Worm (Caenorhabditis elegans) whole organism, late embryonic: ENCODE measurements around the gene tag-124.

Experiments used
- C08G9.2 ChIP-seq: sonication (generic microtip); optimal IDR thresholded peaks from 2 replicates; lab custom pipeline; 2016; ENCODE audit warnings: mild to moderate bottlenecking, missing genetic modification characterization, moderate library complexity, missing compliant biosample characterization
- K09A11.1 ChIP-seq: sonication (generic microtip); optimal IDR thresholded peaks from 2 replicates; lab custom pipeline; 2017; ENCODE audit warnings: antibody characterized with exemption, mild to moderate bottlenecking, missing genetic modification characterization, missing compliant biosample characterization; ENCODE audit not compliant: insufficient read depth
- T23F11.4 ChIP-seq: fragments of 200-800 bp; sonication (Bioruptor generic); optimal IDR thresholded peaks from 2 replicates; lab custom pipeline; 2018; ENCODE audit warnings: mild to moderate bottlenecking, missing genetic modification characterization, missing compliant biosample characterization
- Y22D7AL.16 ChIP-seq: sonication (generic microtip); optimal IDR thresholded peaks from 2 replicates; lab custom pipeline; 2016; ENCODE audit warnings: missing genetic modification characterization, missing compliant biosample characterization
- ahr-1 ChIP-seq: sonication (generic microtip); optimal IDR thresholded peaks from 2 replicates; lab custom pipeline; 2016; ENCODE audit warnings: missing genetic modification characterization, missing compliant biosample characterization
- ama-1 ChIP-seq: fragments of 150-350 bp; optimal IDR thresholded peaks from 2 replicates; lab custom pipeline; 2014
- ceh-18 ChIP-seq: sonication (generic microtip); optimal IDR thresholded peaks from 2 replicates; lab custom pipeline; 2016; ENCODE audit warnings: missing genetic modification characterization, missing compliant biosample characterization
- ceh-22 ChIP-seq: sonication (generic microtip); optimal IDR thresholded peaks from 2 replicates; lab custom pipeline; 2017; ENCODE audit warnings: missing biosample characterization, missing genetic modification characterization
- ceh-24 ChIP-seq: sonication (generic microtip); optimal IDR thresholded peaks from 2 replicates; lab custom pipeline; 2016; ENCODE audit warnings: mild to moderate bottlenecking, missing genetic modification characterization, missing compliant biosample characterization
- ceh-30 ChIP-seq: fragments of 150-350 bp; optimal IDR thresholded peaks from 2 replicates; lab custom pipeline; 2014; ENCODE audit warnings: missing biosample characterization, missing genetic modification characterization
- ceh-31 ChIP-seq: sonication (generic microtip); optimal IDR thresholded peaks from 2 replicates; lab custom pipeline; 2016; ENCODE audit warnings: missing genetic modification characterization, missing compliant biosample characterization
- ceh-34 ChIP-seq: sonication (generic microtip); optimal IDR thresholded peaks from 2 replicates; lab custom pipeline; 2016; ENCODE audit warnings: mild to moderate bottlenecking, missing genetic modification characterization, missing compliant biosample characterization
- ceh-9 ChIP-seq: sonication (generic microtip); optimal IDR thresholded peaks from 2 replicates; lab custom pipeline; 2016; ENCODE audit warnings: mild to moderate bottlenecking, missing genetic modification characterization, inconsistent platforms, missing compliant biosample characterization
- dmd-4 ChIP-seq: sonication (generic microtip); optimal IDR thresholded peaks from 2 replicates; lab custom pipeline; 2016; ENCODE audit warnings: borderline replicate concordance, missing genetic modification characterization, missing compliant biosample characterization
- dve-1 ChIP-seq: sonication (generic microtip); optimal IDR thresholded peaks from 2 replicates; lab custom pipeline; 2017; ENCODE audit warnings: antibody characterized with exemption, mild to moderate bottlenecking, missing genetic modification characterization, missing compliant biosample characterization
- elt-2 ChIP-seq: sonication (generic microtip); optimal IDR thresholded peaks from 2 replicates; lab custom pipeline; 2016; ENCODE audit warnings: missing genetic modification reagents, missing genetic modification characterization, missing compliant biosample characterization
- ets-4 ChIP-seq: sonication (generic microtip); optimal IDR thresholded peaks from 2 replicates; lab custom pipeline; 2016; ENCODE audit warnings: missing genetic modification characterization, missing compliant biosample characterization
- eyg-1 ChIP-seq: sonication (generic microtip); optimal IDR thresholded peaks from 2 replicates; lab custom pipeline; 2016; ENCODE audit warnings: missing genotype, missing genetic modification characterization, missing compliant biosample characterization
- fax-1 ChIP-seq: sonication (generic microtip); optimal IDR thresholded peaks from 2 replicates; lab custom pipeline; 2016; ENCODE audit warnings: missing genotype, missing genetic modification characterization, missing compliant biosample characterization
- gmeb-2 ChIP-seq: sonication (generic microtip); optimal IDR thresholded peaks from 2 replicates; lab custom pipeline; 2016; ENCODE audit warnings: missing genetic modification characterization, inconsistent platforms, missing compliant biosample characterization
- hlh-13 ChIP-seq: fragments of 200-800 bp; sonication (Bioruptor generic); optimal IDR thresholded peaks from 2 replicates; lab custom pipeline; 2018; ENCODE audit warnings: mild to moderate bottlenecking, missing genetic modification characterization, missing compliant biosample characterization
- hlh-30 ChIP-seq: sonication (generic microtip); optimal IDR thresholded peaks from 2 replicates; lab custom pipeline; 2017; ENCODE audit warnings: antibody characterized with exemption, missing genetic modification characterization, missing compliant biosample characterization; ENCODE audit not compliant: insufficient read depth
- hlh-6 ChIP-seq: sonication (generic microtip); optimal IDR thresholded peaks from 2 replicates; lab custom pipeline; 2016; ENCODE audit warnings: missing genotype, missing genetic modification characterization, missing compliant biosample characterization
- madf-2 ChIP-seq: sonication (generic microtip); optimal IDR thresholded peaks from 2 replicates; lab custom pipeline; 2017; ENCODE audit warnings: missing genetic modification characterization, missing compliant biosample characterization
- nfya-1 ChIP-seq: sonication (generic microtip); optimal IDR thresholded peaks from 2 replicates; lab custom pipeline; 2017; ENCODE audit warnings: missing genetic modification characterization, mild to moderate bottlenecking, missing compliant biosample characterization, antibody characterized with exemption, moderate library complexity
- npax-4 ChIP-seq: sonication (generic microtip); optimal IDR thresholded peaks from 2 replicates; lab custom pipeline; 2016; ENCODE audit warnings: missing genetic modification characterization, missing compliant biosample characterization
- odd-2 ChIP-seq: sonication (generic microtip); optimal IDR thresholded peaks from 2 replicates; lab custom pipeline; 2017; ENCODE audit warnings: antibody characterized with exemption, mild to moderate bottlenecking, missing genetic modification characterization, missing compliant biosample characterization
- pat-9 ChIP-seq: fragments of 200-800 bp; sonication (Bioruptor generic); optimal IDR thresholded peaks from 2 replicates; lab custom pipeline; 2018; ENCODE audit warnings: mild to moderate bottlenecking, missing genetic modification characterization, moderate library complexity, missing compliant biosample characterization
- pha-2 ChIP-seq: sonication (generic microtip); optimal IDR thresholded peaks from 2 replicates; lab custom pipeline; 2017; ENCODE audit warnings: mild to moderate bottlenecking, missing genetic modification characterization, missing compliant biosample characterization
- pqm-1 ChIP-seq: sonication (generic microtip); optimal IDR thresholded peaks from 2 replicates; lab custom pipeline; 2016; ENCODE audit warnings: missing genetic modification characterization, missing compliant biosample characterization
- rnt-1 ChIP-seq: sonication (generic microtip); optimal IDR thresholded peaks from 2 replicates; lab custom pipeline; 2016; ENCODE audit warnings: missing genetic modification characterization, missing compliant biosample characterization
- tbx-2 ChIP-seq: sonication (generic microtip); optimal IDR thresholded peaks from 2 replicates; lab custom pipeline; 2016; ENCODE audit warnings: missing genetic modification characterization, missing compliant biosample characterization
- tbx-7 ChIP-seq: sonication (generic microtip); optimal IDR thresholded peaks from 2 replicates; lab custom pipeline; 2016; ENCODE audit warnings: missing genotype, missing genetic modification characterization, missing compliant biosample characterization
- ttx-3 ChIP-seq: sonication (generic microtip); optimal IDR thresholded peaks from 2 replicates; lab custom pipeline; 2016; ENCODE audit warnings: missing genetic modification reagents, missing genetic modification characterization, missing compliant biosample characterization
- unc-3 ChIP-seq, 2 experiments: fragments of 200-800 bp in 1 of 2; sonication (Bioruptor generic) in 1 of 2; sonication (generic microtip) in 1 of 2; conservative IDR thresholded peaks in 1 of 2; optimal IDR thresholded peaks in 1 of 2; 2 replicates each; pipeline versions ENCODE4 v1.3.6 to Lab custom; 2016 to 2022; ENCODE audit warnings: missing compliant biosample characterization in 2 of 2, missing genetic modification characterization in 2 of 2, missing genetic modification reagents in 1 of 2
- unc-55 ChIP-seq: sonication (generic microtip); optimal IDR thresholded peaks from 2 replicates; lab custom pipeline; 2017; ENCODE audit warnings: missing biosample characterization, missing genetic modification reagents, missing genetic modification characterization
- unc-86 ChIP-seq: sonication (generic microtip); optimal IDR thresholded peaks from 2 replicates; lab custom pipeline; 2016; ENCODE audit warnings: missing genetic modification characterization, missing compliant biosample characterization

Gene tag-124

ce11 chrII:9611347-9611923, 20.3 kb downstream of the tag-124 start, which contains the start of the genes T15H9.5 and T15H9.4:
Gene T15H9.5 (minus strand): TSS chrII:9611447.
Gene T15H9.4 (plus strand): TSS chrII:9611873.
- TF ChIP-seq ceh-9 (tag; lab: Kevin White, UChicago), result no peak
- no peak for TF ChIP-seq npax-4
- no peak for TF ChIP-seq odd-2 (tag; lab: Kevin White, UChicago)
- TF ChIP-seq K09A11.1 (tag; lab: Kevin White, UChicago), result no peak

- TF ChIP-seq ceh-31 (tag; lab: Kevin White, UChicago), result no peak
- TF ChIP-seq eyg-1 (tag; lab: Kevin White, UChicago), result no peak
- TF ChIP-seq rnt-1, result no peak
- TF ChIP-seq dve-1, result no peak
- no peak for TF ChIP-seq unc-55 (GFP tag; lab: Kevin White, UChicago)
- TF ChIP-seq pqm-1 (tag; lab: Kevin White, UChicago), result no peak
- TF ChIP-seq ttx-3 (tag; lab: Kevin White, UChicago), result no peak
- no peak for TF ChIP-seq ama-1
- no peak for TF ChIP-seq ceh-34 (tag; lab: Kevin White, UChicago)
- no peak for TF ChIP-seq ceh-22 (tag; lab: Kevin White, UChicago)
- TF ChIP-seq pha-2 (tag; lab: Kevin White, UChicago), result no peak
- no peak for TF ChIP-seq C08G9.2 (tag; lab: Kevin White, UChicago)
- TF ChIP-seq ahr-1 (tag; lab: Kevin White, UChicago), result no peak
- no peak for TF ChIP-seq K09A11.1 (tag; lab: Kevin White, UChicago)
- no peak for TF ChIP-seq hlh-13 (GFP tag; lab: Kevin White, UChicago)
- no peak for TF ChIP-seq T23F11.4 (GFP tag; lab: Kevin White, UChicago)
- TF ChIP-seq hlh-30 (tag; lab: Kevin White, UChicago), result no peak
- no peak for TF ChIP-seq ceh-30
- TF ChIP-seq dmd-4, result no peak
These were observed 23.6 kb downstream of the tag-124 start, which contains the start of gene hlh-6 for ce11 chrII:9614728-9615127. Gene hlh-6 (minus strand): TSS chrII:9614828.

- no peak for TF ChIP-seq tbx-7
- no peak for TF ChIP-seq ceh-30
- no peak for TF ChIP-seq nfya-1 (tag; lab: Kevin White, UChicago)
- no peak for TF ChIP-seq fax-1
- TF ChIP-seq ceh-24 (tag; lab: Kevin White, UChicago), result no peak
These were observed 26.2 kb downstream of the tag-124 start, which contains the start of gene hal-3 for ce11 chrII:9617039-9617901. Gene hal-3 (minus strand): TSS chrII:9617125.

ce11 chrII:9617902-9618245, 26.8 kb downstream of the tag-124 start:
- TF ChIP-seq pat-9 (tag; lab: Kevin White, UChicago), result no peak
- no peak for TF ChIP-seq unc-55 (GFP tag; lab: Kevin White, UChicago)
- TF ChIP-seq ttx-3 (tag; lab: Kevin White, UChicago), result no peak
- no peak for TF ChIP-seq Y22D7AL.16 (tag; lab: Kevin White, UChicago)
- no peak for TF ChIP-seq ama-1

- TF ChIP-seq pha-2 (tag; lab: Kevin White, UChicago), result no peak
These were observed 27.7 kb downstream of the tag-124 start for ce11 chrII:9618759-9619158.

- TF ChIP-seq ets-4 (tag; lab: Kevin White, UChicago) (no peak), pqm-1 (tag; lab: Kevin White, UChicago) (no peak), elt-2 (tag; lab: Kevin White, UChicago) (peak; percentile 55), nfya-1 (tag; lab: Kevin White, UChicago) (peak; percentile 36), ceh-34 (tag; lab: Kevin White, UChicago) (peak; percentile 89), ceh-31 (tag; lab: Kevin White, UChicago) (no peak), hlh-6 (tag; lab: Kevin White, UChicago) (no peak), ceh-18 (tag; lab: Kevin White, UChicago) (peak; percentile 63), unc-55 (GFP tag; lab: Kevin White, UChicago) (peak; percentile 82), unc-3 (GFP tag; conservative IDR thresholded peaks at IDR 0.05; lab: Robert Waterston, UW) (no peak), unc-3 (tag; optimal IDR thresholded peaks at IDR 0.05; lab: Kevin White, UChicago) (no peak), gmeb-2 (tag; lab: Kevin White, UChicago) (no peak), unc-86 (tag; lab: Kevin White, UChicago) (no peak), tbx-2 (tag; lab: Kevin White, UChicago) (peak; percentile 29), madf-2 (peak; percentile 33), rnt-1 (peak; percentile 20), pat-9 (tag; lab: Kevin White, UChicago) (no peak)
These were observed 28.3 kb downstream of the tag-124 start for ce11 chrII:9619402-9619862.
